Fruit fly (Drosophila melanogaster) whole organism, prepupa: ENCODE results near the gene RabX5.

Source experiments
- Blimp-1 ChIP-seq: fragments of 200-800 bp; sonication (Bioruptor generic); optimal IDR thresholded peaks from 3 replicates; lab custom pipeline; 2017; ENCODE audit warnings: missing biosample characterization, missing genetic modification characterization, mild to moderate bottlenecking, moderate library complexity, missing genetic modification reagents
- CG11294 ChIP-seq: fragments of 200-800 bp; sonication (Bioruptor generic); IDR thresholded peaks from 2 replicates; pipeline ENCODE4 v1.3.6; 2022; ENCODE audit warnings: missing biosample characterization, missing genetic modification characterization
- CG11762 ChIP-seq: fragments of 200-800 bp; sonication (Bioruptor generic); optimal IDR thresholded peaks from 3 replicates; lab custom pipeline; 2016; ENCODE audit warnings: missing biosample characterization, missing genetic modification characterization; ENCODE audit not compliant: insufficient read depth
- CG11902 ChIP-seq: fragments of 200-800 bp; sonication (Bioruptor generic); optimal IDR thresholded peaks from 3 replicates; lab custom pipeline; 2016; ENCODE audit warnings: missing biosample characterization, missing genetic modification characterization
- CG15336 ChIP-seq: fragments of 200-800 bp; sonication (Bioruptor generic); IDR thresholded peaks from 2 replicates; pipeline ENCODE4 v1.3.6; 2022; ENCODE audit warnings: missing biosample characterization, missing genetic modification characterization
- CG1621 ChIP-seq: fragments of 200-800 bp; sonication (Bioruptor generic); optimal IDR thresholded peaks from 3 replicates; lab custom pipeline; 2018; ENCODE audit warnings: missing biosample characterization, mild to moderate bottlenecking, missing genetic modification characterization
- CG16779 ChIP-seq: fragments of 200-800 bp; sonication (Bioruptor generic); optimal IDR thresholded peaks from 3 replicates; lab custom pipeline; 2017; ENCODE audit warnings: missing biosample characterization, mild to moderate bottlenecking, missing genetic modification characterization
- CG3032 ChIP-seq: fragments of 200-800 bp; optimal IDR thresholded peaks from 2 replicates; lab custom pipeline; 2019; ENCODE audit warnings: missing biosample characterization, mild to moderate bottlenecking, missing genetic modification characterization, moderate library complexity
- CG31627 ChIP-seq: fragments of 200-800 bp; sonication (Bioruptor generic); optimal IDR thresholded peaks from 3 replicates; lab custom pipeline; 2016; ENCODE audit warnings: missing biosample characterization, missing genetic modification characterization
- CG32006 ChIP-seq: fragments of 200-800 bp; sonication (Bioruptor generic); optimal IDR thresholded peaks from 3 replicates; lab custom pipeline; 2017; ENCODE audit warnings: missing biosample characterization, mild to moderate bottlenecking, missing genetic modification characterization
- CG3919 ChIP-seq: fragments of 200-800 bp; sonication (Bioruptor generic); optimal IDR thresholded peaks from 3 replicates; lab custom pipeline; 2016; ENCODE audit warnings: missing biosample characterization, missing genetic modification characterization
- CG4318 ChIP-seq: fragments of 200-800 bp; sonication (Bioruptor generic); optimal IDR thresholded peaks from 3 replicates; lab custom pipeline; 2017; ENCODE audit warnings: missing biosample characterization, mild to moderate bottlenecking, missing genetic modification characterization
- CG6163 ChIP-seq: fragments of 200-800 bp; sonication (Bioruptor generic); IDR thresholded peaks from 3 replicates; pipeline ENCODE4 v1.3.6; 2022; ENCODE audit warnings: missing biosample characterization, missing genetic modification characterization
- CG6276 ChIP-seq: fragments of 200-800 bp; sonication (Bioruptor generic); optimal IDR thresholded peaks from 2 replicates; lab custom pipeline; 2017; ENCODE audit warnings: missing biosample characterization, mild to moderate bottlenecking, missing genetic modification characterization
- CG6792 ChIP-seq: fragments of 200-800 bp; sonication (Bioruptor generic); optimal IDR thresholded peaks from 3 replicates; lab custom pipeline; 2016; ENCODE audit warnings: missing biosample characterization, missing genetic modification characterization
- CG6808 ChIP-seq: fragments of 200-800 bp; sonication (Bioruptor generic); optimal IDR thresholded peaks from 3 replicates; lab custom pipeline; 2017; ENCODE audit warnings: missing biosample characterization, missing genetic modification characterization, mild to moderate bottlenecking, moderate library complexity, missing genetic modification reagents
- CG6854 ChIP-seq: fragments of 200-800 bp; sonication (Bioruptor generic); optimal IDR thresholded peaks from 2 replicates; lab custom pipeline; 2017; ENCODE audit warnings: missing biosample characterization, mild to moderate bottlenecking, missing genetic modification characterization
- CG7368 ChIP-seq: fragments of 200-800 bp; sonication (Bioruptor generic); optimal IDR thresholded peaks from 3 replicates; lab custom pipeline; 2016; ENCODE audit warnings: missing biosample characterization, missing genetic modification characterization
- CG8119 ChIP-seq: fragments of 200-800 bp; sonication (Bioruptor generic); IDR thresholded peaks from 3 replicates; pipeline ENCODE4 v1.3.6; 2022; ENCODE audit warnings: missing biosample characterization, missing genetic modification characterization
- CG8319 ChIP-seq: fragments of 200-800 bp; sonication (Bioruptor generic); optimal IDR thresholded peaks from 3 replicates; lab custom pipeline; 2016; ENCODE audit warnings: missing biosample characterization, missing genetic modification characterization
- CG8632 ChIP-seq: fragments of 200-800 bp; sonication (Bioruptor generic); optimal IDR thresholded peaks from 3 replicates; lab custom pipeline; 2016; ENCODE audit warnings: missing biosample characterization, missing genetic modification characterization
- CG9139 ChIP-seq: fragments of 200-800 bp; sonication (Bioruptor generic); optimal IDR thresholded peaks from 3 replicates; lab custom pipeline; 2017; ENCODE audit warnings: missing biosample characterization, mild to moderate bottlenecking, missing genetic modification characterization
- Eip75B ChIP-seq: fragments of 200-800 bp; sonication (Bioruptor generic); optimal IDR thresholded peaks from 3 replicates; lab custom pipeline; 2016; ENCODE audit warnings: missing biosample characterization, missing genetic modification characterization
- Eip93F ChIP-seq: fragments of 200-800 bp; sonication (Bioruptor generic); optimal IDR thresholded peaks from 2 replicates; lab custom pipeline; 2016; ENCODE audit warnings: missing biosample characterization, mild to moderate bottlenecking, missing genetic modification characterization
- Ets21C ChIP-seq: fragments of 200-800 bp; sonication (Bioruptor generic); optimal IDR thresholded peaks from 3 replicates; lab custom pipeline; 2016; ENCODE audit warnings: missing biosample characterization, missing genetic modification characterization
- Ets96B ChIP-seq: fragments of 200-800 bp; optimal IDR thresholded peaks from 2 replicates; lab custom pipeline; 2019; ENCODE audit warnings: missing biosample characterization, mild to moderate bottlenecking, missing genetic modification characterization, moderate library complexity
- Gug ChIP-seq: fragments of 200-800 bp; sonication (Bioruptor generic); IDR thresholded peaks from 2 replicates; pipeline ENCODE4 v1.3.6; 2022; ENCODE audit warnings: missing biosample characterization, missing genetic modification characterization
- Hr38 ChIP-seq: sonication (Bioruptor generic); optimal IDR thresholded peaks from 2 replicates; lab custom pipeline; 2016; ENCODE audit warnings: missing biosample characterization, missing genetic modification characterization
- Hr39 ChIP-seq: fragments of 200-800 bp; sonication (Bioruptor generic); optimal IDR thresholded peaks from 2 replicates; lab custom pipeline; 2016; ENCODE audit warnings: missing biosample characterization, missing genetic modification characterization
- Met ChIP-seq: fragments of 200-800 bp; sonication (Bioruptor generic); optimal IDR thresholded peaks from 3 replicates; lab custom pipeline; 2016; ENCODE audit warnings: missing biosample characterization, missing genetic modification characterization
- OdsH ChIP-seq: fragments of 200-800 bp; sonication (Bioruptor generic); optimal IDR thresholded peaks from 3 replicates; lab custom pipeline; 2016; ENCODE audit warnings: missing biosample characterization, missing genetic modification characterization
- Sox102F ChIP-seq: fragments of 200-800 bp; sonication (Bioruptor generic); optimal IDR thresholded peaks from 2 replicates; lab custom pipeline; 2016; ENCODE audit warnings: missing biosample characterization, mild to moderate bottlenecking, missing genetic modification characterization
- Sox14 ChIP-seq: fragments of 200-800 bp; sonication (Bioruptor generic); optimal IDR thresholded peaks from 3 replicates; lab custom pipeline; 2016; ENCODE audit warnings: missing biosample characterization, missing genetic modification characterization
- acj6 ChIP-seq: fragments of 200-800 bp; sonication (Bioruptor generic); optimal IDR thresholded peaks from 3 replicates; lab custom pipeline; 2016; ENCODE audit warnings: missing biosample characterization, missing genetic modification characterization
- dac ChIP-seq: fragments of 200-800 bp; sonication (Bioruptor generic); optimal IDR thresholded peaks from 2 replicates; lab custom pipeline; 2017; ENCODE audit warnings: missing biosample characterization, mild to moderate bottlenecking, missing genetic modification characterization
- dsx ChIP-seq: fragments of 200-800 bp; optimal IDR thresholded peaks from 3 replicates; lab custom pipeline; 2019; ENCODE audit warnings: missing biosample characterization, mild to moderate bottlenecking, missing genetic modification characterization, moderate library complexity; ENCODE audit not compliant: poor library complexity, severe bottlenecking
- eg ChIP-seq: fragments of 200-800 bp; sonication (Bioruptor generic); IDR thresholded peaks from 3 replicates; pipeline ENCODE4 v1.3.6; 2022; ENCODE audit warnings: missing biosample characterization, missing genetic modification characterization
- fd59A ChIP-seq: fragments of 200-800 bp; sonication (Bioruptor generic); optimal IDR thresholded peaks from 2 replicates; lab custom pipeline; 2017; ENCODE audit warnings: missing biosample characterization, mild to moderate bottlenecking, missing genetic modification characterization, missing genetic modification reagents
- fd85E ChIP-seq: fragments of 200-800 bp; sonication (Bioruptor generic); optimal IDR thresholded peaks from 3 replicates; lab custom pipeline; 2016; ENCODE audit warnings: missing biosample characterization, missing genetic modification characterization
- fkh ChIP-seq: fragments of 200-800 bp; sonication (Bioruptor generic); optimal IDR thresholded peaks from 3 replicates; lab custom pipeline; 2017; ENCODE audit warnings: missing biosample characterization, mild to moderate bottlenecking, missing genetic modification characterization, moderate library complexity
- pdm3 ChIP-seq: fragments of 200-800 bp; sonication (Bioruptor generic); optimal IDR thresholded peaks from 3 replicates; lab custom pipeline; 2016; ENCODE audit warnings: missing biosample characterization, missing genetic modification characterization
- salr ChIP-seq, 2 experiments: fragments of 200-800 bp; sonication (Bioruptor generic); optimal IDR thresholded peaks; 3 replicates each; lab custom pipeline; 2016 to 2018; ENCODE audit warnings: missing biosample characterization in 2 of 2, missing genetic modification characterization in 2 of 2, mild to moderate bottlenecking in 1 of 2
- ss ChIP-seq, 2 experiments: fragments of 200-800 bp; sonication (Bioruptor generic); optimal IDR thresholded peaks; 2 replicates in 1 of 2; 3 replicates in 1 of 2; lab custom pipeline; 2017 to 2018; ENCODE audit warnings: mild to moderate bottlenecking in 2 of 2, missing biosample characterization in 2 of 2, missing genetic modification characterization in 2 of 2, moderate library complexity in 1 of 2
- svp ChIP-seq: fragments of 200-800 bp; sonication (Bioruptor generic); peaks from one replicate; lab custom pipeline; 2016; ENCODE audit warnings: missing biosample characterization, missing genetic modification characterization

RabX5 gene

dm6 chr3L:1670008-1670407 is at the start of gene RabX5:
Gene RabX5 (minus strand): TSS chr3L:1670108.
- no peak for TF ChIP-seq CG6276 (GFP tag; lab: Kevin White, UChicago)
- no peak for TF ChIP-seq CG6808 (GFP tag; lab: Kevin White, UChicago)
- no peak for TF ChIP-seq fkh
- no peak for TF ChIP-seq CG32006 (GFP tag; lab: Kevin White, UChicago)
- TF ChIP-seq Met (GFP tag; lab: Kevin White, UChicago), result no peak
- TF ChIP-seq CG6854 (GFP tag; lab: Kevin White, UChicago), result no peak
- TF ChIP-seq Hr38 (GFP tag; lab: Kevin White, UChicago), result no peak
- TF ChIP-seq CG1621 (tag; lab: Kevin White, UChicago), result no peak
- TF ChIP-seq CG11762, result no peak
- TF ChIP-seq Hr39 (GFP tag; lab: Kevin White, UChicago), result no peak
- TF ChIP-seq Eip75B (GFP tag; lab: Kevin White, UChicago), result no peak
- no peak for TF ChIP-seq CG16779 (tag; lab: Kevin White, UChicago)
- TF ChIP-seq Eip93F (GFP tag; lab: Kevin White, UChicago), result no peak
- no peak for TF ChIP-seq CG8119 (GFP tag; lab: Robert Waterston, UW)

DNA sequence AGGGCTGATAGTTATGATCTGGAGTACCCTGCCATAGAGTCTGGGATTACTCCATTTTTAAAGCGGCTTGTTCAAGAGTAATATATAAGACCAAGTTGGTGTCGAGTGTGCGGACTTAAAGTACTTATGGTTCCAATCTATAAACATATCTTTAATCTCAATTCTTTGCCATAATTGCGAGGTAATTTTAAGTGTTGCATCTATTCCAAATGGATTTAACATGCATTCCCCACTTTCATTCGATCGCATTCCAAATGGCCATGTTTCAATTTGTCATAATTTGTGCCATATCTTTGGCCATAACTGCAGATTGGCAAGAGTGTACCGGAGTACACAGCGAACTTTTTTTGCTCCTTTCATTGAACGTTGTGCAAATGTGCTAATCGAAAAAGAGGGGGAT is 41.3 kb upstream of the RabX5 start:
- TF ChIP-seq Ets96B (tag; lab: Kevin White, UChicago) (peak; percentile 52), fd85E (GFP tag; lab: Kevin White, UChicago) (no peak), CG3919 (peak; percentile 2), CG8632 (GFP tag; lab: Kevin White, UChicago) (peak; percentile 18), CG3032 (tag; lab: Kevin White, UChicago) (peak; percentile 59), Sox102F (GFP tag; lab: Kevin White, UChicago) (no peak), CG31627 (GFP tag; lab: Kevin White, UChicago) (peak; percentile 17), CG6808 (GFP tag; lab: Kevin White, UChicago) (peak; percentile 46), CG11294 (GFP tag; lab: Robert Waterston, UW) (no peak), CG6792 (peak; percentile 1), pdm3 (GFP tag; lab: Kevin White, UChicago) (no peak), CG6854 (GFP tag; lab: Kevin White, UChicago) (no peak), Blimp-1 (no peak), OdsH (GFP tag; lab: Kevin White, UChicago) (no peak), salr (GFP tag; optimal IDR thresholded peaks at IDR 0.05; lab: Kevin White, UChicago) (peak in 1 of 2 experiments; percentile 24), Hr39 (GFP tag; lab: Kevin White, UChicago) (peak; percentile 23), Gug (no peak), Sox14 (GFP tag; lab: Kevin White, UChicago) (peak; percentile 17), fd59A (GFP tag; lab: Kevin White, UChicago) (peak; percentile 45), Met (GFP tag; lab: Kevin White, UChicago) (peak; percentile 4)

dm6 chr3L:1710562-1710961 is 40.7 kb upstream of the RabX5 start:
- peak; percentile 55 for TF ChIP-seq CG3919
- no peak for TF ChIP-seq ss (GFP tag; optimal IDR thresholded peaks at IDR 0.05; lab: Kevin White, UChicago)
- TF ChIP-seq CG11902 (GFP tag; lab: Kevin White, UChicago), result peak; percentile 5
- TF ChIP-seq dac, result no peak
- peak; percentile 33 for TF ChIP-seq CG31627 (GFP tag; lab: Kevin White, UChicago)
- peak; percentile 23 for TF ChIP-seq Sox14 (GFP tag; lab: Kevin White, UChicago)
- peak; percentile 50; the same call in 1 of the 3 replicates for TF ChIP-seq CG8119 (GFP tag; lab: Robert Waterston, UW)
- no peak for TF ChIP-seq CG9139
- TF ChIP-seq Hr39 (GFP tag; lab: Kevin White, UChicago), result peak; percentile 29
- peak; percentile 58; the same call in 1 of the 3 replicates for TF ChIP-seq CG6163
- TF ChIP-seq CG16779 (tag; lab: Kevin White, UChicago), result no peak
- 0 out of 2 replicates have a peak, but pooled peaks have one; percentile 26 for TF ChIP-seq CG11294 (GFP tag; lab: Robert Waterston, UW)
- peak; percentile 41 for TF ChIP-seq Ets96B (tag; lab: Kevin White, UChicago)
- no peak for TF ChIP-seq Ets21C (GFP tag; lab: Kevin White, UChicago)
- peak; percentile 46 for TF ChIP-seq Blimp-1
- no peak for TF ChIP-seq dsx (GFP tag; lab: Kevin White, UChicago)
- TF ChIP-seq svp, result peak; percentile 78
- TF ChIP-seq CG7368 (GFP tag; lab: Kevin White, UChicago), result peak; percentile 15
- peak; percentile 53 for TF ChIP-seq Eip75B (GFP tag; lab: Kevin White, UChicago)
- peak; percentile 15 for TF ChIP-seq CG3032 (tag; lab: Kevin White, UChicago)
- TF ChIP-seq CG8319 (GFP tag; lab: Kevin White, UChicago), result no peak
- no peak for TF ChIP-seq CG11762
- peak; percentile 34; the same call in 1 of the 2 replicates for TF ChIP-seq CG15336 (GFP tag; lab: Robert Waterston, UW)
- TF ChIP-seq eg (GFP tag; lab: Robert Waterston, UW), result peak; percentile 46; the same call in 1 of the 3 replicates
- TF ChIP-seq CG1621 (tag; lab: Kevin White, UChicago), result peak; percentile 22
- TF ChIP-seq fkh, result no peak
- no peak for TF ChIP-seq CG4318 (GFP tag; lab: Kevin White, UChicago)
- TF ChIP-seq Sox102F (GFP tag; lab: Kevin White, UChicago), result no peak
- no peak for TF ChIP-seq CG6854 (GFP tag; lab: Kevin White, UChicago)
- peak; percentile 28 for TF ChIP-seq Met (GFP tag; lab: Kevin White, UChicago)
- peak; percentile 34 for TF ChIP-seq acj6 (GFP tag; lab: Kevin White, UChicago)
